Worm (Caenorhabditis elegans) whole organism, L1 larva: Measurements from ENCODE around the gene skr-19.

ENCODE experiments used
- C16A3.4 ChIP-seq: fragments of 150-350 bp; optimal IDR thresholded peaks from 2 replicates; lab custom pipeline; 2014; ENCODE audit warnings: missing biosample characterization, missing genetic modification characterization
- C34B4.2 ChIP-seq: sonication (generic microtip); optimal IDR thresholded peaks from 2 replicates; lab custom pipeline; 2017; ENCODE audit warnings: mild to moderate bottlenecking, missing genetic modification characterization, missing compliant biosample characterization
- F16B12.6 ChIP-seq: fragments of 150-350 bp; optimal IDR thresholded peaks from 2 replicates; lab custom pipeline; 2014; ENCODE audit warnings: missing biosample characterization, missing genetic modification characterization
- Y116A8C.19 ChIP-seq: sonication (generic microtip); optimal IDR thresholded peaks from 2 replicates; lab custom pipeline; 2016; ENCODE audit warnings: missing compliant biosample characterization, missing genetic modification characterization, borderline replicate concordance
- aha-1 ChIP-seq: fragments of 150-350 bp; optimal IDR thresholded peaks from 2 replicates; lab custom pipeline; 2014; ENCODE audit warnings: missing biosample characterization, missing genetic modification characterization
- ama-1 ChIP-seq: fragments of 150-350 bp; optimal IDR thresholded peaks from 2 replicates; lab custom pipeline; 2014
- blmp-1 ChIP-seq: fragments of 150-350 bp; optimal IDR thresholded peaks from 2 replicates; lab custom pipeline; 2014; ENCODE audit warnings: missing biosample characterization, missing genetic modification characterization
- ceh-63 ChIP-seq: fragments of 200-800 bp; sonication (Bioruptor generic); optimal IDR thresholded peaks from 2 replicates; lab custom pipeline; 2018; ENCODE audit warnings: mild to moderate bottlenecking, missing genetic modification characterization, missing compliant biosample characterization
- ceh-8 ChIP-seq: fragments of 200-800 bp; sonication (Bioruptor generic); optimal IDR thresholded peaks from 2 replicates; lab custom pipeline; 2018; ENCODE audit warnings: mild to moderate bottlenecking, missing genetic modification characterization, moderate library complexity, missing compliant biosample characterization
- ceh-82 ChIP-seq, 3 experiments: fragments of 150-350 bp in 1 of 3; sonication (generic microtip) in 2 of 3; optimal IDR thresholded peaks; 2 replicates each; lab custom pipeline; 2014 to 2017; ENCODE audit warnings: missing biosample characterization in 3 of 3, missing genetic modification characterization in 3 of 3
- ces-1 ChIP-seq: fragments of 150-350 bp; optimal IDR thresholded peaks from 2 replicates; lab custom pipeline; 2014; ENCODE audit warnings: missing biosample characterization, missing genetic modification reagents, missing genetic modification characterization
- dpl-1 ChIP-seq, 3 experiments: fragments of 150-350 bp in 2 of 3; sonication (generic microtip) in 1 of 3; optimal IDR thresholded peaks; 2 replicates each; lab custom pipeline; 2014 to 2017; ENCODE audit warnings: missing biosample characterization in 3 of 3, missing genetic modification characterization in 3 of 3, missing genetic modification reagents in 3 of 3
- egl-27 ChIP-seq, 2 experiments: fragments of 150-350 bp in 1 of 2; sonication (generic microtip); optimal IDR thresholded peaks; 3 replicates each; lab custom pipeline; 2017 to 2018; ENCODE audit warnings: missing biosample characterization in 2 of 2, missing genetic modification characterization in 2 of 2, missing genetic modification reagents in 2 of 2
- elt-2 ChIP-seq: sonication (generic microtip); optimal IDR thresholded peaks from 2 replicates; lab custom pipeline; 2016; ENCODE audit warnings: missing genetic modification characterization, mild to moderate bottlenecking, inconsistent platforms, missing compliant biosample characterization, missing genetic modification reagents
- elt-3 ChIP-seq, 6 experiments: fragments of 150-350 bp in 1 of 6; sonication (generic microtip); optimal IDR thresholded peaks; 2 replicates each; lab custom pipeline; 2017 to 2018; ENCODE audit warnings: missing biosample characterization in 6 of 6, missing genetic modification characterization in 6 of 6, inconsistent platforms in 1 of 6
- fkh-10 ChIP-seq: sonication (generic microtip); optimal IDR thresholded peaks from 2 replicates; lab custom pipeline; 2017; ENCODE audit warnings: missing biosample characterization, missing genetic modification reagents, missing genetic modification characterization
- fkh-4 ChIP-seq: sonication (generic microtip); optimal IDR thresholded peaks from 2 replicates; lab custom pipeline; 2016; ENCODE audit warnings: missing compliant biosample characterization, missing genetic modification characterization, borderline replicate concordance
- jun-1 ChIP-seq: fragments of 150-350 bp; optimal IDR thresholded peaks from 2 replicates; lab custom pipeline; 2014; ENCODE audit warnings: missing biosample characterization, missing genetic modification reagents, missing genetic modification characterization
- lin-14 ChIP-seq: fragments of 200-800 bp; sonication (Bioruptor generic); optimal IDR thresholded peaks from 2 replicates; lab custom pipeline; 2018; ENCODE audit warnings: mild to moderate bottlenecking, missing genetic modification characterization, moderate library complexity, missing compliant biosample characterization
- lin-15B ChIP-seq: fragments of 150-350 bp; sonication (generic microtip); optimal IDR thresholded peaks from 3 replicates; lab custom pipeline; 2014; ENCODE audit warnings: missing biosample characterization, missing genetic modification characterization
- lin-35 ChIP-seq, 2 experiments: fragments of 150-350 bp; optimal IDR thresholded peaks; 2 replicates each; lab custom pipeline; 2014; ENCODE audit warnings: missing biosample characterization in 2 of 2, missing genetic modification characterization in 2 of 2, missing genetic modification reagents in 2 of 2
- mab-9 ChIP-seq: fragments of 200-800 bp; sonication (Bioruptor generic); IDR thresholded peaks from 2 replicates; pipeline ENCODE4 v1.3.6; 2022; ENCODE audit warnings: missing genetic modification reagents, missing genetic modification characterization, missing compliant biosample characterization
- mep-1 ChIP-seq: fragments of 150-350 bp; optimal IDR thresholded peaks from 2 replicates; lab custom pipeline; 2014; ENCODE audit warnings: missing biosample characterization, missing genetic modification characterization
- nhr-12 ChIP-seq: sonication (generic microtip); optimal IDR thresholded peaks from 2 replicates; lab custom pipeline; 2017; ENCODE audit warnings: missing biosample characterization, missing genetic modification characterization
- nhr-19 ChIP-seq: fragments of 200-800 bp; sonication (Bioruptor generic); conservative IDR thresholded peaks from 2 replicates; pipeline ENCODE4 v1.3.6; 2022; ENCODE audit warnings: missing genetic modification characterization, missing compliant biosample characterization
- nhr-20 ChIP-seq: sonication (generic microtip); optimal IDR thresholded peaks from 2 replicates; lab custom pipeline; 2016; ENCODE audit warnings: mild to moderate bottlenecking, missing genetic modification characterization, missing compliant biosample characterization
- nhr-47 ChIP-seq: sonication (generic microtip); optimal IDR thresholded peaks from 2 replicates; lab custom pipeline; 2016; ENCODE audit warnings: mild to moderate bottlenecking, missing genetic modification characterization, moderate library complexity, missing compliant biosample characterization
- nhr-71 ChIP-seq: sonication (generic microtip); optimal IDR thresholded peaks from 2 replicates; lab custom pipeline; 2016; ENCODE audit warnings: mild to moderate bottlenecking, missing genetic modification characterization, moderate library complexity, missing compliant biosample characterization
- nhr-77 ChIP-seq: fragments of 150-350 bp; optimal IDR thresholded peaks from 2 replicates; lab custom pipeline; 2014; ENCODE audit warnings: missing biosample characterization, missing genetic modification characterization
- nhr-84 ChIP-seq: sonication (generic microtip); optimal IDR thresholded peaks from 2 replicates; lab custom pipeline; 2017; ENCODE audit warnings: missing biosample characterization, missing genetic modification characterization
- pax-3 ChIP-seq: fragments of 200-800 bp; sonication (Bioruptor generic); optimal IDR thresholded peaks from 2 replicates; lab custom pipeline; 2018; ENCODE audit warnings: mild to moderate bottlenecking, missing genetic modification characterization, moderate library complexity, missing compliant biosample characterization
- pqm-1 ChIP-seq: sonication (generic microtip); optimal IDR thresholded peaks from 3 replicates; lab custom pipeline; 2017; ENCODE audit warnings: missing biosample characterization, missing genetic modification characterization
- rnt-1 ChIP-seq: sonication (generic microtip); optimal IDR thresholded peaks from 2 replicates; lab custom pipeline; 2016; ENCODE audit warnings: mild to moderate bottlenecking, missing genetic modification characterization, moderate library complexity, missing compliant biosample characterization
- snu-23 ChIP-seq: sonication (generic microtip); optimal IDR thresholded peaks from 2 replicates; lab custom pipeline; 2016; ENCODE audit warnings: missing genetic modification characterization, missing compliant biosample characterization
- sox-4 ChIP-seq: sonication (generic microtip); optimal IDR thresholded peaks from 2 replicates; lab custom pipeline; 2016; ENCODE audit warnings: missing genetic modification characterization, missing compliant biosample characterization
- swsn-7 ChIP-seq: sonication (generic microtip); optimal IDR thresholded peaks from 2 replicates; lab custom pipeline; 2016; ENCODE audit warnings: missing genetic modification characterization, missing compliant biosample characterization
- tbx-2 ChIP-seq: sonication (generic microtip); optimal IDR thresholded peaks from 2 replicates; lab custom pipeline; 2016; ENCODE audit warnings: missing genetic modification characterization, missing compliant biosample characterization
- tlp-1 ChIP-seq: fragments of 150-350 bp; optimal IDR thresholded peaks from 2 replicates; lab custom pipeline; 2014; ENCODE audit warnings: missing biosample characterization, missing genetic modification characterization
- unc-86 ChIP-seq: sonication (generic microtip); optimal IDR thresholded peaks from 2 replicates; lab custom pipeline; 2016; ENCODE audit warnings: missing genetic modification characterization, missing compliant biosample characterization
- unc-98 ChIP-seq: fragments of 200-800 bp; sonication (Bioruptor generic); IDR thresholded peaks from 2 replicates; pipeline ENCODE4 v1.3.6; 2022; ENCODE audit warnings: missing genetic modification characterization, missing compliant biosample characterization
- zag-1 ChIP-seq: fragments of 150-350 bp; optimal IDR thresholded peaks from 2 replicates; lab custom pipeline; 2014; ENCODE audit warnings: missing biosample characterization, missing genetic modification characterization
- ztf-4 ChIP-seq: fragments of 150-350 bp; optimal IDR thresholded peaks from 2 replicates; lab custom pipeline; 2014; ENCODE audit warnings: missing biosample characterization, missing genetic modification characterization

The skr-19 gene

DNA sequence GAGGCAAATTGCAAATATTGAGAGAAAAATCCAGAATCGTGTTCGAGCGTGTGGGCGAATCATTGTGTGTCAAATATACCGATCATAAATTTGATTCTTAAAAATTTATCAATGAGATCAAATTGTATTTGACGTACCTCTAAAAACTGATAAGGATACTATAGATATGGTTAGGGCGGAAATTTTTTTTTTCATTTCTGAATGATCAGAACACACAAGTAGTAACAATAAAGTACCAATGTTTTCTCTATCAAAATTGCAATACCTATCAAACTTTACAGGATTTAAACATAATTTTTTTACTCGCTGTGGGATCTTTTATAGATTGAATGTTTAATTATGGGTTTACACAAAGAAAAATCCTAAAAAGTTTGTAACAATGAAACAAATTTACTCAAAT is 7.8 kb upstream of the skr-19 start, which contains the start of gene bgnt-1.5:
bgnt-1.5 (minus strand) TSS at position 101 of the 400 bp plus-strand sequence.
- no peak for TF ChIP-seq nhr-19 (GFP tag; lab: Robert Waterston, UW)
- no peak for TF ChIP-seq snu-23 (GFP tag; lab: Kevin White, UChicago)
- TF ChIP-seq unc-98 (GFP tag; lab: Robert Waterston, UW) = no peak
- no peak for TF ChIP-seq nhr-84
- TF ChIP-seq ceh-82 (tag; optimal IDR thresholded peaks at IDR 0.05; lab: Kevin White, UChicago) = no peak
- TF ChIP-seq C34B4.2 (tag; lab: Kevin White, UChicago) = no peak
- no peak for TF ChIP-seq nhr-77 (tag; lab: Kevin White, UChicago)
- no peak for TF ChIP-seq ceh-8 (GFP tag; lab: Kevin White, UChicago)
- TF ChIP-seq mab-9 (GFP tag; lab: Robert Waterston, UW) = no peak
- TF ChIP-seq ces-1 (GFP tag; lab: Kevin White, UChicago) = no peak
- no peak for TF ChIP-seq fkh-4 (tag; lab: Kevin White, UChicago)
- TF ChIP-seq nhr-20 (tag; lab: Kevin White, UChicago) = no peak
- TF ChIP-seq tbx-2 (tag; lab: Kevin White, UChicago) = no peak
- TF ChIP-seq, all 84 proteins: peak for 0

DNA sequence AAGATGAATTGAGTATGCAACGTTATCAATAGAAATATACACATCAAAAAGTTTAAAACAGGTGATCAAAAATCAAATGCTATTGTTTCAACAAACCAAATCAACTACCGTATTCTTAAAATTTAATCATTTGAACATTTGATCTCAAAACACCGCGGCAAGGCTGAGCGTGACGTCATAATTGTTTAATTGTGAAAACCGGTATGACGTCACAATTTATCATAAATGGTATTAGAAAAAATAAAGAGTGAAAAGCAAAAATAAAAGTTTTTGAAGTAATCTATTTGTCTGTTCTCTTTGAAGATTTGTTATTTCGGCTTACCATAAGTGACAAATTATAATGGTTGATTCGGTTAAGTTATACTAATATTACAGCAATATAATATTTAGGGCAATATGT is 3.3 kb upstream of the skr-19 start:
- TF ChIP-seq lin-35 (GFP tag; optimal IDR thresholded peaks at IDR 0.05; lab: Kevin White, UChicago) (no peak), unc-86 (tag; lab: Kevin White, UChicago) (no peak), lin-15B (tag; lab: Kevin White, UChicago) (no peak), lin-14 (GFP tag; lab: Kevin White, UChicago) (no peak), Y116A8C.19 (tag; lab: Kevin White, UChicago) (no peak), ceh-63 (GFP tag; lab: Kevin White, UChicago) (no peak), fkh-10 (GFP tag; lab: Kevin White, UChicago) (no peak), sox-4 (tag; lab: Kevin White, UChicago) (no peak), F16B12.6 (tag; lab: Kevin White, UChicago) (no peak), pax-3 (tag; lab: Kevin White, UChicago) (no peak), dpl-1 (GFP tag; optimal IDR thresholded peaks at IDR 0.05; lab: Kevin White, UChicago) (no peak), jun-1 (no peak), C34B4.2 (tag; lab: Kevin White, UChicago) (no peak), tlp-1 (tag; lab: Kevin White, UChicago) (no peak), ceh-82 (tag; optimal IDR thresholded peaks at IDR 0.05; lab: Kevin White, UChicago) (no peak)
- TF ChIP-seq, all 84 proteins: peak for 0

ce11 chrX:13226614-13227096 is 2.1 kb upstream of the skr-19 start, which contains the start of gene skr-21:
Gene skr-21, minus strand, starts transcription at chrX:13226664.
- no peak for TF ChIP-seq C16A3.4
- peak; percentile 46 for TF ChIP-seq mep-1 (tag; lab: Kevin White, UChicago)
- peak; percentile 76 for TF ChIP-seq blmp-1
- TF ChIP-seq lin-14 (GFP tag; lab: Kevin White, UChicago) = peak; percentile 6
- no peak for TF ChIP-seq nhr-47 (tag; lab: Kevin White, UChicago)
- no peak for TF ChIP-seq zag-1 (tag; lab: Kevin White, UChicago)
- TF ChIP-seq ceh-8 (GFP tag; lab: Kevin White, UChicago) = no peak

- TF ChIP-seq C16A3.4 (no peak), lin-15B (tag; lab: Kevin White, UChicago) (no peak), elt-3 (tag; optimal IDR thresholded peaks at IDR 0.05; lab: Kevin White, UChicago) (no peak), aha-1 (no peak), nhr-84 (no peak), unc-98 (GFP tag; lab: Robert Waterston, UW) (no peak), elt-2 (peak; percentile 55), ceh-63 (GFP tag; lab: Kevin White, UChicago) (no peak), ama-1 (lab: Kevin White, UChicago) (no peak), nhr-12 (tag; lab: Kevin White, UChicago) (no peak), rnt-1 (tag; lab: Kevin White, UChicago) (peak; percentile 35), ztf-4 (tag; lab: Kevin White, UChicago) (no peak), unc-86 (tag; lab: Kevin White, UChicago) (no peak), nhr-71 (tag; lab: Kevin White, UChicago) (peak; percentile 19), lin-35 (GFP tag; optimal IDR thresholded peaks at IDR 0.05; lab: Kevin White, UChicago) (peak in 1 of 2 experiments; percentile 44), swsn-7 (no peak), snu-23 (GFP tag; lab: Kevin White, UChicago) (peak; percentile 38), pqm-1 (tag; lab: Kevin White, UChicago) (no peak), tbx-2 (tag; lab: Kevin White, UChicago) (peak; percentile 40), nhr-19 (GFP tag; lab: Robert Waterston, UW) (no peak), zag-1 (tag; lab: Kevin White, UChicago) (no peak), pax-3 (tag; lab: Kevin White, UChicago) (peak; percentile 18), egl-27 (tag; optimal IDR thresholded peaks at IDR 0.05; lab: Kevin White, UChicago) (no peak), mep-1 (tag; lab: Kevin White, UChicago) (peak; percentile 45)
Measured at ce11 chrX:13225111-13225905, 800 bp upstream of the skr-19 start.
